Worm (Caenorhabditis elegans): Measurements from ENCODE around the gene C12D8.9.

- TF ChIP-seq him-1 (tag; optimal IDR thresholded peaks at IDR 0.05) (no peak), dao-5 (tag; optimal IDR thresholded peaks at IDR 0.05) (no peak), W03F9.2 (tag; optimal IDR thresholded peaks at IDR 0.05) (no peak)
Measured at ce11 chrV:10275619-10276018, 32.6 kb upstream of the C12D8.9 start, which contains the start of gene Y22F5A.11.

Measured in whole organism, L4/young adult.